Worm (Caenorhabditis elegans): ENCODE measurements around the gene math-24.

ce11 chrII:1899934-1900333, at the start of gene math-24:
- TF ChIP-seq ama-1 (optimal IDR thresholded peaks at IDR 0.05) = no peak
- TF ChIP-seq T20F7.1 (GFP tag; optimal IDR thresholded peaks at IDR 0.05) = no peak
- TF ChIP-seq nhr-76 (tag; optimal IDR thresholded peaks at IDR 0.05) = no peak
- no peak for TF ChIP-seq tag-97 (GFP tag; IDR thresholded peaks at IDR 0.05)
- TF ChIP-seq egl-27 (tag; optimal IDR thresholded peaks at IDR 0.05) = no peak

Measured in whole organism, L4 larva.